Fruit fly (Drosophila melanogaster): Measurements from ENCODE around the gene pcx.

DNA sequence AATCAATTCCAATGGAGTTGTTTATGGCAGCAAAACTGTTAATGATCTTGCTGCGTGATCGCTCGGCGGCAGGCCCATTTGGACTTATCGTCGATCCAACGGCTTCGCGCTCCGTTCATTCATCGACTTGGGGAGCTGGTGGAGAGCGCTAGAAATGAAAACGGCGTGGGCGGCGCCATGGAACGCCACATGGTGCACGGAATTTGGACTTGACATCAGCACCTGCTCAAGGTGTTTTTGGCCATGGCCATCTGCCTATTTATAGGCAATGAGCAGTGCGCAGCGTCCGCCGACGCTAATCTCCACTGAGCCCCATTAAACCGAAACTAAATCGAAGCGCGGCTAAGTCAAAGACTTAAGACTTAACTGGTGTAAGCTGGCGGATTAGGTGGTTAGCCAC, 6.6 kb upstream of the pcx start:
- no peak for TF ChIP-seq inv (GFP tag; IDR thresholded peaks at IDR 0.05; ENCODE audit: partially characterized antibody)
- TF ChIP-seq Ptx1 (GFP tag; IDR thresholded peaks at IDR 0.05), result no peak
- no peak for TF ChIP-seq ash1 (GFP tag; optimal IDR thresholded peaks at IDR 0.05)
- TF ChIP-seq CG10654 (GFP tag; optimal IDR thresholded peaks at IDR 0.05), result no peak
- TF ChIP-seq CG2120 (GFP tag; optimal IDR thresholded peaks at IDR 0.05), result no peak
- TF ChIP-seq br (optimal IDR thresholded peaks at IDR 0.05), result no peak
- no peak for TF ChIP-seq CG5953 (GFP tag; IDR thresholded peaks at IDR 0.05)
